Worm (Caenorhabditis elegans) whole organism, mixed stage, embryonic: ENCODE data around the gene F47G3.4.

Experiments used
- blmp-1 ChIP-seq: fragments of 150-350 bp; optimal IDR thresholded peaks from 2 replicates; lab custom pipeline; 2014; ENCODE audit warnings: missing biosample characterization, missing genetic modification characterization
- ces-1 ChIP-seq: fragments of 150-350 bp; optimal IDR thresholded peaks from 2 replicates; lab custom pipeline; 2014; ENCODE audit warnings: missing biosample characterization, missing genetic modification reagents, missing genetic modification characterization
- lin-13 ChIP-seq: fragments of 150-350 bp; optimal IDR thresholded peaks from 2 replicates; lab custom pipeline; 2014; ENCODE audit warnings: missing biosample characterization, missing genetic modification characterization
- sem-2 ChIP-seq: fragments of 200-800 bp; sonication (Bioruptor generic); optimal IDR thresholded peaks from 2 replicates; lab custom pipeline; 2018; ENCODE audit warnings: mild to moderate bottlenecking, missing genetic modification characterization, missing compliant biosample characterization

- no peak for TF ChIP-seq ces-1 (GFP tag; lab: Kevin White, UChicago)
- TF ChIP-seq blmp-1 (tag; lab: Kevin White, UChicago): no peak
- no peak for TF ChIP-seq lin-13 (tag; lab: Kevin White, UChicago)
- no peak for TF ChIP-seq sem-2 (GFP tag; lab: Kevin White, UChicago)
Measured at ce11 chrX:2344666-2345065, 36.7 kb upstream of the F47G3.4 start, which contains the start of gene nlp-2.
